Worm (Caenorhabditis elegans): ENCODE data around the gene scc-1.
A peak's percentile ranks its signal among the peaks of the same experiment; 100 is the strongest.

The scc-1 gene

DNA sequence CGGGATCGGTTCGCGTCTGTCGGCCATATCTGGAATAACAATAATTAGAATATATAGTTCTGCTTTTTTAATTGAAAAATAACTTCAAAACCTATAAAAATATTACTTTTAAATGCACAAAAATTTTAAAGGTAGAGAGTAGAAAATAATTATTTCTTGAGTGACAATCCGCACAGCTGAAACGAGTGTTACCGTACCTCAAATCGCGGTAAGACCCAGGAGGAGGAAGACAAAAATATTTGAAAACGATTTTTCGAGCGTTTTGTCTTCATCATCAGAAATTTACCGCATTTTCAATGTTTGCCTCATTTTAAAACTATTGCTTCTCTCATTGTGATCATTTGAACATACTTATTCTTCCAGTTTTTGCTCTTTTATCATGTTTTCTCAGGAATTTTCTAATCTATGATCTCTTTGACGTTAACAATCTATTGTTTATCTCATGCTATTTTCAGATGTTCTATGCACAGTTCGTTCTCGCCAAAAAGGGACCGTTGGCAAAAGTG is at the start of gene scc-1, which contains the start of gene rpn-5:
scc-1 (plus strand) TSS at position 456 of the 506 bp plus-strand sequence.
rpn-5 (minus strand) TSS at position 162 of the 506 bp plus-strand sequence.
- peak; percentile 61 for TF ChIP-seq W03F9.2 (tag; optimal IDR thresholded peaks at IDR 0.05)
- no peak for TF ChIP-seq dao-5 (tag; optimal IDR thresholded peaks at IDR 0.05)

DNA sequence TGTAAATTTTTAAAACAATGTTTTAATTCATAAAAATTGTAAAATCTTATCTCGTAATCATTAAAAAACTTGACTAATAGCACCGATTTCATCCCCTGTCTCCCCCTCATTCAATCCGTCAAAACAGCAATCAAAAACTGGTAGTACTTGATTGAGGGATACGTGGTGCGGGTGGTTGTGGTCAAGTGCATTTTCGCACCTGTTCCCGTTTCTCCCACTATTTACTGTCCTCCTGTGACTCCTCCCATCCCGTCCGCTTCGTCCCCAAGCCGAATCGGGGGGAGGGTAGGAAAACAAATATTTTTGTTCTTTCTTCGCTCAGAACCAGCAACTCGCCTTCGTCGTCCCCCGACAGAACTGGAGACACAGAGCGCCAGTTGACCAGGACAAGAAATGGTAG is 49.7 kb upstream of the scc-1 start, which contains the start of gene lgc-27:
lgc-27 (plus strand) TSS at position 301 of the 400 bp plus-strand sequence.
- TF ChIP-seq him-1 (tag; optimal IDR thresholded peaks at IDR 0.05) (no peak), dao-5 (tag; optimal IDR thresholded peaks at IDR 0.05) (no peak), W03F9.2 (tag; optimal IDR thresholded peaks at IDR 0.05) (no peak)

DNA sequence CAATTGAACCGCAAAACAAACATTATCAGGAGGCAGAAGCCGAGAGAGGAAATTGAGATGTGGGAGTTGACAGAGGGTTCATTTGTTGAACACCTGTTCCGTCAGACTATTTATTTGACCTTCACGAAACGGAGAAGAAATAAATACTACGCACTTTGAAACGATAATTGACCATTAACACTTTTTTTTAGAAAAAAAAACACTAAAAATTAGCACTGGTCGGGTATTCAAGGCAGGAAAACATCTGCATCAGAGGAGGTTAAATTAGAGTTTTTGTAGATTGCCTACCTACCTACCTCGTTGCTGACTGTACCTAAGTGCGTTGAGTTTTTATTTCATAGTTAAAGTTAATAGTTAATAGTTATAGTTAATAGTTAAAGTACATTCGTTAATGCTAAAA is 48.4 kb upstream of the scc-1 start:
- TF ChIP-seq dao-5 (tag; optimal IDR thresholded peaks at IDR 0.05) = no peak
- no peak for TF ChIP-seq W03F9.2 (tag; optimal IDR thresholded peaks at IDR 0.05)
- TF ChIP-seq him-1 (tag; optimal IDR thresholded peaks at IDR 0.05) = no peak

DNA sequence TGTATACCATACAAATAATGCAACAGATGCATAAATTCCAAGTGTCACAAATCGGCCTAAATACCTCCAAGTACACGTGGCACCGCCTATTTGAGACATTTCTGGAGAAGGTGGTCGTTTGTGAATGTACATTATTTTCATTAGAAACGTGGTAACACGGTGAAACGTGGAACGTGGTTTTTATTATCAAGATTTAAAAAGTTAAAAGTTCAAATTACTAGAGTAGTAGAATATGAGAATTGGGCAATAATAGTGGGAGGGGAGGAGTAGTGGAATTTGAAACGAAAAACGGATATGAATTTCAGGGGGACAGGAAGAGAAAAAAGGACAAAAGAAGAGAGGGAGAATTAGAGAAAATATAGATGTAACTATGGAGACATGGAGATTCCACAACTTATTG is 42.7 kb upstream of the scc-1 start, which contains the start of gene fut-6:
fut-6 (minus strand) TSS at position 101 of the 400 bp plus-strand sequence.
- TF ChIP-seq him-1 (tag; optimal IDR thresholded peaks at IDR 0.05) (no peak), dao-5 (tag; optimal IDR thresholded peaks at IDR 0.05) (no peak), W03F9.2 (tag; optimal IDR thresholded peaks at IDR 0.05) (no peak)

DNA sequence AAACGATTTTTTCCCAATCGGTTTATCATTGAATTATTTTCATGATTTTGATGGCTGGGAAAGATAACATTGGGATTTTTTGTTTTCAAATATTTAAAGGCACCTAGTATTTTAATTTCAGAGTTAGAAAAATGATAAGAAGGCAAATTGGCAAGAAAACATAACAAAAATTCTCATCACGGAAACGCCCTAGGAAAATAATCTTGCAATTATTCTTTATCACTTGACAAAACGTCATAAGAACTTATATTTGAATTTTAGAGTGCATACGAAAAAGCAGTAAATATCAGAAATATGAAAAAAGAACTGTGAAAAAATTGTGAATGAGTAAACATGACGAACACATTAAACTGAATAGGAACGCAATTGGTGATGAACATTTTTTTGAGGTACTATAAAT is 41.2 kb upstream of the scc-1 start:
- no peak for TF ChIP-seq W03F9.2 (tag; optimal IDR thresholded peaks at IDR 0.05)
- no peak for TF ChIP-seq him-1 (tag; optimal IDR thresholded peaks at IDR 0.05)
- no peak for TF ChIP-seq dao-5 (tag; optimal IDR thresholded peaks at IDR 0.05)

DNA sequence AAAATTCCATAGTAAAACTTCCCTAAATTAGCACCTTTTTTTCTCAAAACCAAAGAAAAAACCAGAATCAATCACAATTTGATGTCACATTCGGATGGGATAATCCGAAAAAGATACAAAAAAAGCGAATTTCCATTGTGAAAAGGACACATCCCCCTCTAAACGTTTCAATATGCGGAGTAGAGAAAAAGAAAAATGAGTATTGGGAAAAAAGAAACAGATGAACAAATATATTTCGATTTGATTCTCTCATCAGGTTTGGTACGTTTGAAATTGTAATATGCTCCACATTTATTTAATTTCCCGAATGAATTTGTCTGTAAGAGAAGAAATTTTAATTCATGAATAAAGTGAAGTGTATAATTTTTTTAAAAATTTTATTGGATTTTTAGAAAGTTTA is 40.3 kb upstream of the scc-1 start:
- no peak for TF ChIP-seq dao-5 (tag; optimal IDR thresholded peaks at IDR 0.05)
- TF ChIP-seq him-1 (tag; optimal IDR thresholded peaks at IDR 0.05) = no peak
- TF ChIP-seq W03F9.2 (tag; optimal IDR thresholded peaks at IDR 0.05) = no peak

- TF ChIP-seq W03F9.2 (tag; optimal IDR thresholded peaks at IDR 0.05) (no peak), him-1 (tag; optimal IDR thresholded peaks at IDR 0.05) (no peak), dao-5 (tag; optimal IDR thresholded peaks at IDR 0.05) (no peak)
These were observed 37.2 kb upstream of the scc-1 start, which contains the start of gene T05A7.13 for ce11 chrII:4661278-4661677. Gene T05A7.13, minus strand, starts transcription at chrII:4661378.

ce11 chrII:4663186-4663585 is 35.3 kb upstream of the scc-1 start, which contains the start of gene T05A7.12:
Gene T05A7.12, minus strand, starts transcription at chrII:4663286.
- TF ChIP-seq dao-5 (tag; optimal IDR thresholded peaks at IDR 0.05) (no peak), him-1 (tag; optimal IDR thresholded peaks at IDR 0.05) (no peak), W03F9.2 (tag; optimal IDR thresholded peaks at IDR 0.05) (no peak)

DNA sequence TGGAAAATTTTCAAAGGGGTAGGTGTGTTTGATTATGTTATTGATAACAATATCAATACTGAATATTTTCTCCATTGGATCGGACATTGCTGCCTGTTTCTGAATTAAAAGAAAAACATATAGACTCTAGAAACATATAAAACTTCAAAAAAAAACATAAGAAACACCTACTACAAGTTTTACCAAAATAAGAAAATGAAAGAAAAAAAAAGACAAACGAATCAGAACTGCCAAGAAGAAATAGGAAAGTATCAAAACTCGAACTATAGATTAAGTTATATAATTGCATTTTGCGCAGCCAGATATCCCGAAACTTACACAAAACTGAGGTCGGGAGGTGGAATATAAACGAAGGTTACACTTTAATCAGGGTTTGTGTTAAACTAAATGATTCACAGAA is 33.2 kb upstream of the scc-1 start, which contains the start of gene T05A7.11:
T05A7.11 (minus strand) TSS at position 101 of the 400 bp plus-strand sequence.
- TF ChIP-seq him-1 (tag; optimal IDR thresholded peaks at IDR 0.05) (no peak), W03F9.2 (tag; optimal IDR thresholded peaks at IDR 0.05) (no peak), dao-5 (tag; optimal IDR thresholded peaks at IDR 0.05) (no peak)

ce11 chrII:4667572-4667971 is 30.9 kb upstream of the scc-1 start, which contains the start of gene fut-5:
Gene fut-5, minus strand, starts transcription at chrII:4667672.
- TF ChIP-seq W03F9.2 (tag; optimal IDR thresholded peaks at IDR 0.05) (no peak), dao-5 (tag; optimal IDR thresholded peaks at IDR 0.05) (no peak), him-1 (tag; optimal IDR thresholded peaks at IDR 0.05) (no peak)

DNA sequence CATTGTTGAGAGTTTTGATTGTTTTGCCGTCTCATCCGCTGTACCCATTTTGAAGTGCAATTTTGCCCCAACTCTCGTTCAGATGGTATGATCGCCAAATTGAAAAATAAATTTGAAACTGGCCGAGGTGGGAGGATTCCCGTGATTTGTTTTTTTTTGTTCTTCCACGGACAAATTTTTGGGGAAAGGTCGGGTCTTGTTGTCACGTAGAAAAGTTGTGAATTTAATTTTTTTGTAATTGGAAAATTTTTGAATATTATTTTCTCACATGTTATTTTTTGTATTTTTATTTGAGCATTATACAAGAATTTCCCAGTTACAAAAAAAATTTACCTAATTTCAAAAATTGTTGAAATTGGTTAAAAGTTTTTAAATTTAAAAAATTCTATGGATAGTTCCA is 26.8 kb upstream of the scc-1 start, which contains the start of gene T05A7.6:
T05A7.6 (minus strand) TSS at position 101 of the 400 bp plus-strand sequence.
- no peak for TF ChIP-seq him-1 (tag; optimal IDR thresholded peaks at IDR 0.05)
- TF ChIP-seq W03F9.2 (tag; optimal IDR thresholded peaks at IDR 0.05) = no peak
- no peak for TF ChIP-seq dao-5 (tag; optimal IDR thresholded peaks at IDR 0.05)

DNA sequence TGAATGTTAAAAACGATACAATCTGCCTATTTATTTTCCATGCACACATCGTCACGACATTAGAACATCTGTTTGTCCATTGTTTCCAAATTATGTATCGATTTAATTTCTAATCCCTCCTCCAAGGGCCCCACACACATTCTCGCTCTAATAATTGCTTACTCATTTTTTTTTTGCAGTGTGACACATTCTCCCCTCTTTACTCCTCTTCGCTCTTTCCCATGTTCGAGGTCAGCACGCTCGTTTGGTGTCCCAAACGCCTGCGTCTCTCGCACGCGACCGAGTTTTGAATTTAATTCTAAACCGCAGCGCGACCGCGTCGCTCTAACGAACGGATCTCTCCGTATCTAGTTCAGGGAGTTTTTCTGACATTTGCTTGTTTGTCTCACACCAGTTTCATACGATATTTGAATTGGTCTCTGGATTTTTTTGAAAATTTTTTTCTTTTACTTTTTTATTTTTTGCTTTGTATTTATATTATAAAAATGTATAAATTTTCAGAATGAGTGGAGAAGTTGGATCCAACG is 25.9 kb upstream of the scc-1 start, which contains the start of the genes clec-140 and hmg-11:
clec-140 (plus strand) TSS at position 477 of the 527 bp plus-strand sequence.
hmg-11 (plus strand) TSS at position 502 of the 527 bp plus-strand sequence.
- TF ChIP-seq W03F9.2 (tag; optimal IDR thresholded peaks at IDR 0.05) (no peak), dao-5 (tag; optimal IDR thresholded peaks at IDR 0.05) (no peak), him-1 (tag; optimal IDR thresholded peaks at IDR 0.05) (no peak)

DNA sequence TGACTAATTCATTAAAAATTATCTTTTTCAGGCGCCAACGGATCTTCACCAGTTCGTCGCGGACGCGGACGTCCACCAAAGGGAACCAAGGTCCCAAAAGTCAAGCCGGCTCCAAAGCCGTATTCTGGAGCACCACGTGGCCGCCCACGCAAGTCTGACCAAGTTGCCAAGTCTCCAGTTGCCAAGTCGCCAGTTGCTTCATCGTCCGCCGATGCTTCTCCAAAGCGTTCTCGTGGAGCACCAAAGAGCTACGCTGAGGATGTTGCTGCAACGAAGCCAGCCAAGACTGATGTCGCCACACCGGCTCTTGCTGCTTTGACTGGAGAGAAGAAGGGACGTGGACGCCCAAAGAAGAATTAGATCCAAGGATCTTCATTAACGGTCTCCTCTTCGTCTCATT is 25.3 kb upstream of the scc-1 start:
- TF ChIP-seq dao-5 (tag; optimal IDR thresholded peaks at IDR 0.05) = no peak
- no peak for TF ChIP-seq him-1 (tag; optimal IDR thresholded peaks at IDR 0.05)
- no peak for TF ChIP-seq W03F9.2 (tag; optimal IDR thresholded peaks at IDR 0.05)

- TF ChIP-seq him-1 (tag; optimal IDR thresholded peaks at IDR 0.05) (no peak), W03F9.2 (tag; optimal IDR thresholded peaks at IDR 0.05) (no peak), dao-5 (tag; optimal IDR thresholded peaks at IDR 0.05) (no peak)
These were observed 24.9 kb upstream of the scc-1 start for ce11 chrII:4673670-4674069.
